Fruit fly (Drosophila melanogaster) whole organism, embryonic: ENCODE data around the gene CG18858.

ENCODE experiments used
- BEAF-32 ChIP-seq: fragments of 200-800 bp; sonication (Bioruptor generic); optimal IDR thresholded peaks from 3 replicates; lab custom pipeline; 2017; ENCODE audit warnings: missing biosample characterization, missing genetic modification characterization, mild to moderate bottlenecking, moderate library complexity, missing genetic modification reagents
- Bgb ChIP-seq: fragments of 200-800 bp; sonication (Bioruptor generic); IDR thresholded peaks from 2 replicates; pipeline ENCODE4 v1.3.6; 2022; ENCODE audit warnings: missing biosample characterization, missing genetic modification characterization; ENCODE audit not compliant: partially characterized antibody
- BtbVII ChIP-seq: fragments of 200-800 bp; sonication (Bioruptor generic); optimal IDR thresholded peaks from 3 replicates; lab custom pipeline; 2017; ENCODE audit warnings: missing biosample characterization, mild to moderate bottlenecking, missing genetic modification characterization
- CG10267 ChIP-seq: fragments of 200-800 bp; sonication (Bioruptor generic); optimal IDR thresholded peaks from 2 replicates; lab custom pipeline; 2018; ENCODE audit warnings: missing biosample characterization, mild to moderate bottlenecking, missing genetic modification characterization, moderate library complexity
- CG10431 ChIP-seq: fragments of 200-800 bp; sonication (Bioruptor generic); optimal IDR thresholded peaks from 3 replicates; lab custom pipeline; 2018; ENCODE audit warnings: missing biosample characterization, mild to moderate bottlenecking, missing genetic modification characterization
- CG13424 ChIP-seq: fragments of 200-800 bp; sonication (Bioruptor generic); optimal IDR thresholded peaks from 2 replicates; lab custom pipeline; 2019; ENCODE audit warnings: missing biosample characterization, mild to moderate bottlenecking, missing genetic modification characterization, moderate library complexity
- CG14965 ChIP-seq: fragments of 200-800 bp; sonication (Bioruptor generic); optimal IDR thresholded peaks from 2 replicates; lab custom pipeline; 2016; ENCODE audit warnings: missing biosample characterization, missing genetic modification characterization, borderline replicate concordance
- CG15601 ChIP-seq: fragments of 200-800 bp; sonication (Bioruptor generic); optimal IDR thresholded peaks from 3 replicates; lab custom pipeline; 2019; ENCODE audit warnings: missing biosample characterization, mild to moderate bottlenecking, missing genetic modification characterization, moderate library complexity
- CG15696 ChIP-seq: fragments of 200-800 bp; sonication (Bioruptor generic); optimal IDR thresholded peaks from 2 replicates; lab custom pipeline; 2019; ENCODE audit warnings: missing biosample characterization, mild to moderate bottlenecking, missing genetic modification characterization, moderate library complexity
- CG17912 ChIP-seq: fragments of 200-800 bp; sonication (Bioruptor generic); optimal IDR thresholded peaks from 2 replicates; lab custom pipeline; 2018; ENCODE audit warnings: missing biosample characterization, mild to moderate bottlenecking, missing genetic modification characterization
- CG18619 ChIP-seq: fragments of 200-800 bp; sonication (Bioruptor generic); optimal IDR thresholded peaks from 3 replicates; lab custom pipeline; 2017; ENCODE audit warnings: missing biosample characterization, mild to moderate bottlenecking, missing genetic modification characterization
- CG2120 ChIP-seq: fragments of 200-800 bp; sonication (Bioruptor generic); optimal IDR thresholded peaks from 3 replicates; lab custom pipeline; 2016; ENCODE audit warnings: missing biosample characterization, missing genetic modification characterization
- CG2199 ChIP-seq: fragments of 200-800 bp; sonication (Bioruptor generic); IDR thresholded peaks from 3 replicates; pipeline ENCODE4 v1.3.6; 2022; ENCODE audit warnings: missing biosample characterization, missing genetic modification characterization
- CG4707 ChIP-seq: fragments of 200-800 bp; sonication (Bioruptor generic); optimal IDR thresholded peaks from 2 replicates; lab custom pipeline; 2018; ENCODE audit warnings: missing biosample characterization, mild to moderate bottlenecking, missing genetic modification characterization, moderate library complexity
- CG5245 ChIP-seq: fragments of 200-800 bp; sonication (Bioruptor generic); optimal IDR thresholded peaks from 3 replicates; lab custom pipeline; 2016; ENCODE audit warnings: missing biosample characterization, missing genetic modification characterization
- CG6254 ChIP-seq: fragments of 200-800 bp; sonication (Bioruptor generic); optimal IDR thresholded peaks from 3 replicates; lab custom pipeline; 2017; ENCODE audit warnings: mild to moderate bottlenecking, missing biosample characterization, missing genetic modification reagents, missing genetic modification characterization
- CG6791 ChIP-seq: fragments of 200-800 bp; sonication (Bioruptor generic); IDR thresholded peaks from 3 replicates; pipeline ENCODE4 v1.3.6; 2022; ENCODE audit warnings: missing biosample characterization, missing genetic modification characterization; ENCODE audit not compliant: partially characterized antibody
- CG7928 ChIP-seq: fragments of 200-800 bp; sonication (Bioruptor generic); optimal IDR thresholded peaks from 2 replicates; lab custom pipeline; 2017; ENCODE audit warnings: missing biosample characterization, mild to moderate bottlenecking, missing genetic modification characterization
- CG8290 ChIP-seq, 3 experiments: fragments of 200-800 bp; sonication (Bioruptor generic); optimal IDR thresholded peaks; 2 replicates each; lab custom pipeline; 2016 to 2019; ENCODE audit warnings: missing biosample characterization in 3 of 3, missing genetic modification characterization in 3 of 3, mild to moderate bottlenecking in 2 of 3, moderate library complexity in 1 of 3
- CG9215 ChIP-seq: fragments of 200-800 bp; sonication (Bioruptor generic); IDR thresholded peaks from 2 replicates; pipeline ENCODE4 v1.3.6; 2022; ENCODE audit warnings: missing biosample characterization, missing genetic modification characterization
- CG9932 ChIP-seq: fragments of 200-800 bp; sonication (Bioruptor generic); IDR thresholded peaks from 2 replicates; pipeline ENCODE4 v1.3.6; 2022; ENCODE audit warnings: missing biosample characterization, missing genetic modification characterization
- D ChIP-seq, 2 experiments: fragments of 200-800 bp in 1 of 2; fragments of >200 bp in 1 of 2; sonication (Bioruptor generic) in 1 of 2; optimal IDR thresholded peaks; 2 replicates in 1 of 2; 3 replicates in 1 of 2; lab custom pipeline; 2017; ENCODE audit warnings: mild to moderate bottlenecking in 1 of 2, missing biosample characterization in 1 of 2, missing genetic modification characterization in 1 of 2, missing genetic modification reagents in 1 of 2
- Deaf1 ChIP-seq: fragments of 200-800 bp; optimal IDR thresholded peaks from 3 replicates; lab custom pipeline; 2019; ENCODE audit warnings: missing biosample characterization, mild to moderate bottlenecking, missing genetic modification characterization, moderate library complexity
- Dfd ChIP-seq, 2 experiments: fragments of >200 bp; optimal IDR thresholded peaks; 2 replicates each; lab custom pipeline; 2017; ENCODE audit warnings: missing biosample characterization in 2 of 2, missing genetic modification characterization in 2 of 2
- E2f1 ChIP-seq: fragments of 200-800 bp; sonication (Bioruptor generic); IDR thresholded peaks from 2 replicates; pipeline ENCODE4 v1.3.6; 2022; ENCODE audit warnings: missing biosample characterization, missing genetic modification characterization
- Fer2 ChIP-seq: fragments of 200-800 bp; sonication (Bioruptor generic); optimal IDR thresholded peaks from 2 replicates; lab custom pipeline; 2018; ENCODE audit warnings: missing biosample characterization, mild to moderate bottlenecking, missing genetic modification characterization, moderate library complexity
- Gug ChIP-seq: fragments of 200-800 bp; sonication (Bioruptor generic); IDR thresholded peaks from 4 replicates; pipeline ENCODE4 v1.3.6; 2022; ENCODE audit warnings: missing biosample characterization, missing genetic modification characterization
- Hr3 ChIP-seq: fragments of 200-800 bp; sonication (Bioruptor generic); optimal IDR thresholded peaks from 3 replicates; lab custom pipeline; 2016; ENCODE audit warnings: missing biosample characterization, missing genetic modification characterization
- Lhr ChIP-seq: fragments of 200-800 bp; sonication (Bioruptor generic); optimal IDR thresholded peaks from 3 replicates; lab custom pipeline; 2017; ENCODE audit warnings: mild to moderate bottlenecking, missing biosample characterization, missing genetic modification reagents, missing genetic modification characterization
- Med ChIP-seq: fragments of 200-800 bp; sonication (Bioruptor generic); peaks from one replicate; lab custom pipeline; 2016; ENCODE audit warnings: missing biosample characterization, missing genetic modification characterization, mild to moderate bottlenecking, inconsistent platforms, moderate library complexity
- Oaz ChIP-seq: fragments of 200-800 bp; sonication (Bioruptor generic); IDR thresholded peaks from 2 replicates; pipeline ENCODE4 v1.3.6; 2022; ENCODE audit warnings: missing biosample characterization, missing genetic modification characterization
- Sox100B ChIP-seq: fragments of 200-800 bp; sonication (Bioruptor generic); optimal IDR thresholded peaks from 3 replicates; lab custom pipeline; 2018; ENCODE audit warnings: missing biosample characterization, mild to moderate bottlenecking, missing genetic modification characterization
- Xrp1 ChIP-seq: fragments of 200-800 bp; sonication (Bioruptor generic); IDR thresholded peaks from 2 replicates; pipeline ENCODE4 v1.3.6; 2022; ENCODE audit warnings: missing biosample characterization, missing genetic modification characterization
- ara ChIP-seq: fragments of 200-800 bp; sonication (Bioruptor generic); IDR thresholded peaks from 2 replicates; pipeline ENCODE4 v1.3.6; 2022; ENCODE audit warnings: missing biosample characterization, missing genetic modification characterization
- ci ChIP-seq: fragments of 200-800 bp; sonication (Bioruptor generic); IDR thresholded peaks from 3 replicates; pipeline ENCODE4 v1.3.6; 2022; ENCODE audit warnings: missing biosample characterization, missing genetic modification characterization
- esg ChIP-seq: fragments of 200-800 bp; sonication (Bioruptor generic); conservative IDR thresholded peaks from 2 replicates; pipeline ENCODE4 v1.3.6; 2022; ENCODE audit warnings: missing biosample characterization, missing genetic modification characterization
- gcm2 ChIP-seq: fragments of 200-800 bp; sonication (Bioruptor generic); optimal IDR thresholded peaks from 2 replicates; lab custom pipeline; 2016; ENCODE audit warnings: missing biosample characterization, missing genetic modification characterization
- gem ChIP-seq: fragments of 200-800 bp; sonication (Bioruptor generic); optimal IDR thresholded peaks from 2 replicates; lab custom pipeline; 2019; ENCODE audit warnings: missing biosample characterization, mild to moderate bottlenecking, missing genetic modification characterization, moderate library complexity
- knrl ChIP-seq: fragments of 200-800 bp; sonication (Bioruptor generic); IDR thresholded peaks from 3 replicates; pipeline ENCODE4 v1.3.6; 2022; ENCODE audit warnings: missing biosample characterization, missing genetic modification characterization; ENCODE audit not compliant: partially characterized antibody
- nmo ChIP-seq: fragments of 200-800 bp; sonication (Bioruptor generic); optimal IDR thresholded peaks from 2 replicates; lab custom pipeline; 2018; ENCODE audit warnings: missing biosample characterization, mild to moderate bottlenecking, missing genetic modification characterization, moderate library complexity
- otp ChIP-seq: fragments of 200-800 bp; sonication (Bioruptor generic); IDR thresholded peaks from 3 replicates; pipeline ENCODE4, ENCODE4 v1.3.6; 2022; ENCODE audit warnings: missing biosample characterization, missing genetic modification characterization
- rib ChIP-seq: fragments of 200-800 bp; sonication (Bioruptor generic); IDR thresholded peaks from 2 replicates; pipeline ENCODE4 v1.3.6; 2022; ENCODE audit warnings: missing biosample characterization, missing genetic modification characterization
- run ChIP-seq: fragments of 200-800 bp; sonication (Bioruptor generic); optimal IDR thresholded peaks from 3 replicates; lab custom pipeline; 2018; ENCODE audit warnings: missing biosample characterization, mild to moderate bottlenecking, missing genetic modification characterization
- sens-2 ChIP-seq: fragments of 200-800 bp; sonication (Bioruptor generic); IDR thresholded peaks from 2 replicates; pipeline ENCODE4 v1.3.6; 2022; ENCODE audit warnings: missing biosample characterization, missing genetic modification characterization
- shn ChIP-seq: fragments of 200-800 bp; sonication (Bioruptor generic); optimal IDR thresholded peaks from 3 replicates; lab custom pipeline; 2016; ENCODE audit warnings: missing biosample characterization, missing genetic modification characterization
- sob ChIP-seq: fragments of 200-800 bp; sonication (Bioruptor generic); IDR thresholded peaks from 2 replicates; pipeline ENCODE4 v1.3.6; 2022; ENCODE audit warnings: missing biosample characterization, missing genetic modification characterization
- sug ChIP-seq: fragments of 200-800 bp; optimal IDR thresholded peaks from 2 replicates; lab custom pipeline; 2019; ENCODE audit warnings: missing biosample characterization, mild to moderate bottlenecking, missing genetic modification characterization, moderate library complexity
- tna ChIP-seq: fragments of 200-800 bp; sonication (Bioruptor generic); IDR thresholded peaks from 2 replicates; pipeline ENCODE4 v1.3.6; 2022; ENCODE audit warnings: missing biosample characterization, missing genetic modification characterization; ENCODE audit not compliant: partially characterized antibody
- zen ChIP-seq: fragments of 200-800 bp; sonication (Bioruptor generic); optimal IDR thresholded peaks from 3 replicates; lab custom pipeline; 2018; ENCODE audit warnings: missing biosample characterization, mild to moderate bottlenecking, missing genetic modification characterization, moderate library complexity

CG18858 gene

dm6 chr2L:20464385-20464784, 5.5 kb upstream of the CG18858 start (continued):
- TF ChIP-seq tna (GFP tag; lab: Robert Waterston, UW) (no peak), BEAF-32 (GFP tag; lab: Kevin White, UChicago) (no peak), Fer2 (tag; lab: Kevin White, UChicago) (peak; percentile 7), ci (GFP tag; lab: Robert Waterston, UW) (peak; percentile 50; the same call in 1 of the 3 replicates), CG10267 (tag; lab: Kevin White, UChicago) (peak; percentile 26), CG13424 (peak; percentile 36), CG5245 (no peak), otp (GFP tag; lab: Robert Waterston, UW) (no peak), CG8290 (GFP tag; optimal IDR thresholded peaks at IDR 0.05; lab: Kevin White, UChicago) (no peak), CG8290 (tag; optimal IDR thresholded peaks at IDR 0.05; lab: Kevin White, UChicago) (peak; percentile 23 to 35), Deaf1 (tag; lab: Kevin White, UChicago) (no peak), Bgb (peak; percentile 81), CG10431 (GFP tag; lab: Kevin White, UChicago) (peak; percentile 10), CG18619 (GFP tag; lab: Kevin White, UChicago) (peak; percentile 24), E2f1 (GFP tag; lab: Robert Waterston, UW) (0 out of 2 replicates have a peak, but pooled peaks have one; percentile 10), CG14965 (peak; percentile 94), D (optimal IDR thresholded peaks at IDR 0.05; lab: Kevin White, UChicago) (no peak), D (GFP tag; optimal IDR thresholded peaks at IDR 0.05; lab: Kevin White, UChicago) (no peak), ara (GFP tag; lab: Robert Waterston, UW) (no peak), CG2199 (GFP tag; lab: Robert Waterston, UW) (peak; percentile 50; the same call in 2 of the 3 replicates), CG9215 (GFP tag; lab: Robert Waterston, UW) (no peak), run (tag; lab: Kevin White, UChicago) (no peak), CG15696 (peak; percentile 21), sob (GFP tag; lab: Robert Waterston, UW) (peak; percentile 67; the same call in 1 of the 2 replicates), Hr3 (peak; percentile 1), Med (GFP tag; lab: Kevin White, UChicago) (peak; percentile 79), Oaz (GFP tag; lab: Robert Waterston, UW) (no peak), CG15601 (tag; lab: Kevin White, UChicago) (peak; percentile 18), BtbVII (GFP tag; lab: Kevin White, UChicago) (peak; percentile 1), sug (tag; lab: Kevin White, UChicago) (peak; percentile 37), shn (GFP tag; lab: Kevin White, UChicago) (no peak), rib (GFP tag; lab: Robert Waterston, UW) (no peak), Sox100B (GFP tag; lab: Kevin White, UChicago) (peak; percentile 10), gem (tag; lab: Kevin White, UChicago) (peak; percentile 28), sens-2 (GFP tag; lab: Robert Waterston, UW) (peak; percentile 25; the same call in 1 of the 2 replicates), CG7928 (GFP tag; lab: Kevin White, UChicago) (no peak), CG17912 (GFP tag; lab: Kevin White, UChicago) (no peak), knrl (peak; percentile 59), Lhr (GFP tag; lab: Kevin White, UChicago) (peak; percentile 46), CG9932 (peak; percentile 17; the same call in 1 of the 2 replicates), zen (peak; percentile 58), Xrp1 (peak; percentile 41; the same call in 1 of the 2 replicates), gcm2 (GFP tag; lab: Kevin White, UChicago) (no peak), Gug (GFP tag; lab: Robert Waterston, UW) (no peak), CG4707 (peak; percentile 68), nmo (GFP tag; lab: Kevin White, UChicago) (peak; percentile 21), CG6791 (GFP tag; lab: Robert Waterston, UW) (peak; percentile 64), CG2120 (no peak), esg (GFP tag; lab: Robert Waterston, UW) (no peak), Dfd (GFP tag; optimal IDR thresholded peaks at IDR 0.05; lab: Kevin White, UChicago) (no peak), CG6254 (peak; percentile 61)
